Worm (Caenorhabditis elegans): ENCODE results near the gene C07B5.8.

DNA sequence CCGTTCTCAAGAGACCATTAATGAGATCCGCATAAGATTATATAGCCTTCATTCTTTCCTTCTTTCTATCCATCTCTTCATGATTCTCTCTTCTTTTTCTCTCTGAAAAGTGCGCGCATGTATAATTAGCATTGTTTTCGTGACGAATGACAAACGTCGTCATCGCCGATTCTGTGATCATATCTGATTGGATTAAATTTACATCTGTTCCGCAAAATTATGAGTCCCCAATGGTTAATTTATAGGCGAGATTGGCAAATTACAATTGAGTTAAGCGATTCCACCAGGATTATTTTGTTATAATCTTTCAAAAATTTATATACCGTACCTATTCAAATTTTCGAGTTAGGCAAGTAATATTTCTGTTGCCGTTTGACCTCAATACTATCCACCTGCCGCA lies 32.3 kb downstream of the C07B5.8 start:
- TF ChIP-seq scrt-1 (GFP tag; IDR thresholded peaks at IDR 0.05) (no peak), pes-1 (GFP tag; IDR thresholded peaks at IDR 0.05) (no peak)

Data from whole organism, early embryonic.